Worm (Caenorhabditis elegans) whole organism, young adult: ENCODE data around the gene cest-24.
A peak's percentile ranks its signal among the peaks of the same experiment; 100 is the strongest.

Experiments used
- B0019.2 ChIP-seq: fragments of 200-800 bp; sonication (Bioruptor generic); conservative IDR thresholded peaks from 2 replicates; pipeline ENCODE4 v1.3.6; 2022; ENCODE audit warnings: missing genetic modification reagents, missing genetic modification characterization, missing compliant biosample characterization
- B0336.3 ChIP-seq: fragments of 200-800 bp; sonication (Bioruptor generic); IDR thresholded peaks from 2 replicates; pipeline ENCODE4 v1.3.6; 2022; ENCODE audit warnings: missing genetic modification characterization, missing compliant biosample characterization
- D2030.7 ChIP-seq: fragments of 200-800 bp; sonication (Bioruptor generic); IDR thresholded peaks from 2 replicates; pipeline ENCODE4 v1.3.6; 2022; ENCODE audit warnings: missing genetic modification reagents, missing genetic modification characterization, missing compliant biosample characterization
- F22D6.2 ChIP-seq: sonication (generic microtip); optimal IDR thresholded peaks from 2 replicates; lab custom pipeline; 2016; ENCODE audit warnings: mild to moderate bottlenecking, missing genetic modification characterization, missing compliant biosample characterization
- F23B12.7 ChIP-seq: sonication (generic microtip); optimal IDR thresholded peaks from 2 replicates; lab custom pipeline; 2017; ENCODE audit warnings: missing genetic modification characterization, mild to moderate bottlenecking, missing compliant biosample characterization, antibody characterized with exemption, moderate library complexity; ENCODE audit not compliant: insufficient read depth
- F52B5.7 ChIP-seq: sonication (generic microtip); optimal IDR thresholded peaks from 2 replicates; lab custom pipeline; 2016; ENCODE audit warnings: mild to moderate bottlenecking, missing genetic modification characterization, missing compliant biosample characterization
- T07F8.4 ChIP-seq: sonication (generic microtip); optimal IDR thresholded peaks from 2 replicates; lab custom pipeline; 2016; ENCODE audit warnings: mild to moderate bottlenecking, missing genetic modification characterization, moderate library complexity, missing compliant biosample characterization
- atf-7 ChIP-seq: sonication (generic microtip); optimal IDR thresholded peaks from 2 replicates; lab custom pipeline; 2017; ENCODE audit warnings: mild to moderate bottlenecking, missing genetic modification characterization, missing compliant biosample characterization
- attf-6 ChIP-seq: fragments of 200-800 bp; sonication (Bioruptor generic); IDR thresholded peaks from 2 replicates; pipeline ENCODE4 v1.3.6; 2022; ENCODE audit warnings: missing genetic modification reagents, missing genetic modification characterization, missing compliant biosample characterization
- bed-2 ChIP-seq: fragments of 200-800 bp; sonication (Bioruptor generic); IDR thresholded peaks from 2 replicates; pipeline ENCODE4 v1.3.6; 2022; ENCODE audit warnings: missing genetic modification reagents, missing genetic modification characterization, missing compliant biosample characterization
- ccch-3 ChIP-seq: fragments of 200-800 bp; sonication (Bioruptor generic); optimal IDR thresholded peaks from 2 replicates; lab custom pipeline; 2018; ENCODE audit warnings: mild to moderate bottlenecking, missing genetic modification characterization, missing compliant biosample characterization
- cebp-1 ChIP-seq, 2 experiments: fragments of 200-800 bp in 1 of 2; sonication (Bioruptor generic) in 1 of 2; sonication (generic microtip) in 1 of 2; IDR thresholded peaks in 1 of 2; optimal IDR thresholded peaks in 1 of 2; 2 replicates each; pipeline versions ENCODE4 v1.3.6 to Lab custom; 2017 to 2022; ENCODE audit warnings: missing compliant biosample characterization in 2 of 2, missing genetic modification characterization in 2 of 2, mild to moderate bottlenecking in 1 of 2, missing genetic modification reagents in 1 of 2, moderate library complexity in 1 of 2
- ceh-27 ChIP-seq: fragments of 200-800 bp; sonication (Bioruptor generic); optimal IDR thresholded peaks from 2 replicates; lab custom pipeline; 2018; ENCODE audit warnings: mild to moderate bottlenecking, missing genetic modification characterization, moderate library complexity, missing compliant biosample characterization
- ceh-40 ChIP-seq: fragments of 200-800 bp; sonication (Bioruptor generic); IDR thresholded peaks from 2 replicates; pipeline ENCODE4 v1.3.6; 2022; ENCODE audit warnings: missing genetic modification characterization, missing compliant biosample characterization
- chd-7 ChIP-seq: sonication (generic microtip); optimal IDR thresholded peaks from 2 replicates; lab custom pipeline; 2016; ENCODE audit warnings: mild to moderate bottlenecking, missing genetic modification characterization, moderate library complexity, missing compliant biosample characterization
- die-1 ChIP-seq: sonication (generic microtip); optimal IDR thresholded peaks from 2 replicates; lab custom pipeline; 2016; ENCODE audit warnings: missing genotype, mild to moderate bottlenecking, missing genetic modification characterization, missing compliant biosample characterization
- dox-1 ChIP-seq: fragments of 200-800 bp; sonication (Bioruptor generic); IDR thresholded peaks from 2 replicates; pipeline ENCODE4 v1.3.6; 2022; ENCODE audit warnings: missing genetic modification reagents, missing genetic modification characterization, missing compliant biosample characterization
- dpff-1 ChIP-seq: sonication (generic microtip); optimal IDR thresholded peaks from 2 replicates; lab custom pipeline; 2017; ENCODE audit warnings: mild to moderate bottlenecking, missing genetic modification characterization, missing compliant biosample characterization
- egl-44 ChIP-seq: fragments of 200-800 bp; sonication (Bioruptor generic); IDR thresholded peaks from 2 replicates; pipeline ENCODE4 v1.3.6; 2022; ENCODE audit warnings: missing genetic modification reagents, missing genetic modification characterization, missing compliant biosample characterization
- ets-4 ChIP-seq: fragments of 200-800 bp; sonication (Bioruptor generic); optimal IDR thresholded peaks from 2 replicates; lab custom pipeline; 2018; ENCODE audit warnings: mild to moderate bottlenecking, missing genetic modification characterization, missing compliant biosample characterization
- him-1 ChIP-seq: sonication (generic microtip); optimal IDR thresholded peaks from 2 replicates; lab custom pipeline; 2016; ENCODE audit warnings: missing genotype, missing genetic modification reagents, missing genetic modification characterization, missing compliant biosample characterization
- hmg-1.2 ChIP-seq: fragments of 200-800 bp; sonication (Bioruptor generic); IDR thresholded peaks from 2 replicates; pipeline ENCODE4 v1.3.6; 2022; ENCODE audit warnings: missing genetic modification reagents, missing genetic modification characterization, missing compliant biosample characterization
- let-526 ChIP-seq: fragments of 200-800 bp; sonication (Bioruptor generic); IDR thresholded peaks from 2 replicates; pipeline ENCODE4 v1.3.6; 2022; ENCODE audit warnings: missing genetic modification reagents, missing genetic modification characterization, missing compliant biosample characterization
- lsy-27 ChIP-seq: sonication (generic microtip); optimal IDR thresholded peaks from 2 replicates; lab custom pipeline; 2017; ENCODE audit warnings: missing genetic modification characterization, mild to moderate bottlenecking, missing compliant biosample characterization, antibody characterized with exemption, missing genotype, borderline replicate concordance; ENCODE audit not compliant: insufficient read depth
- madf-6 ChIP-seq: fragments of 200-800 bp; sonication (Bioruptor generic); IDR thresholded peaks from 2 replicates; pipeline ENCODE4 v1.3.6; 2022; ENCODE audit warnings: missing genetic modification reagents, missing genetic modification characterization, missing compliant biosample characterization
- madf-8 ChIP-seq: fragments of 200-800 bp; sonication (Bioruptor generic); conservative IDR thresholded peaks from 2 replicates; pipeline ENCODE4 v1.3.6; 2022; ENCODE audit warnings: missing genetic modification reagents, missing genetic modification characterization, missing compliant biosample characterization
- mxl-1 ChIP-seq: sonication (generic microtip); optimal IDR thresholded peaks from 2 replicates; lab custom pipeline; 2016; ENCODE audit warnings: missing genetic modification characterization, missing compliant biosample characterization
- nfya-1 ChIP-seq: sonication (generic microtip); optimal IDR thresholded peaks from 2 replicates; lab custom pipeline; 2017; ENCODE audit warnings: antibody characterized with exemption, missing compliant biosample characterization, missing genetic modification characterization, borderline replicate concordance; ENCODE audit not compliant: insufficient read depth
- nfya-2 ChIP-seq: fragments of 200-800 bp; sonication (Bioruptor generic); IDR thresholded peaks from 2 replicates; pipeline ENCODE4 v1.3.6; 2022; ENCODE audit warnings: missing genetic modification reagents, missing genetic modification characterization, missing compliant biosample characterization
- nhr-27 ChIP-seq: fragments of 200-800 bp; sonication (Bioruptor generic); optimal IDR thresholded peaks from 2 replicates; lab custom pipeline; 2018; ENCODE audit warnings: mild to moderate bottlenecking, missing genetic modification characterization, moderate library complexity, missing compliant biosample characterization
- nhr-80 ChIP-seq: sonication (generic microtip); optimal IDR thresholded peaks from 2 replicates; lab custom pipeline; 2016; ENCODE audit warnings: missing genetic modification characterization, missing compliant biosample characterization
- pha-4 ChIP-seq: fragments of 150-350 bp; sonication (generic microtip); optimal IDR thresholded peaks from 2 replicates; lab custom pipeline; 2014; ENCODE audit warnings: missing biosample characterization, missing genetic modification reagents, missing genetic modification characterization
- rec-8 ChIP-seq, 2 experiments: sonication (generic microtip); optimal IDR thresholded peaks; 2 replicates each; lab custom pipeline; 2016; ENCODE audit warnings: mild to moderate bottlenecking in 2 of 2, missing genetic modification characterization in 2 of 2, missing genetic modification reagents in 2 of 2, missing genotype in 2 of 2, missing biosample characterization in 1 of 2, missing compliant biosample characterization in 1 of 2, moderate library complexity in 1 of 2
- repo-1 ChIP-seq: sonication (generic microtip); optimal IDR thresholded peaks from 2 replicates; lab custom pipeline; 2017; ENCODE audit warnings: mild to moderate bottlenecking, missing genetic modification characterization, missing compliant biosample characterization
- snpc-1.1 ChIP-seq: sonication (generic microtip); optimal IDR thresholded peaks from 2 replicates; lab custom pipeline; 2017; ENCODE audit warnings: missing genetic modification characterization, mild to moderate bottlenecking, missing compliant biosample characterization, antibody characterized with exemption, moderate library complexity, missing genotype, missing genetic modification reagents; ENCODE audit not compliant: insufficient read depth
- snpc-1.3 ChIP-seq: sonication (generic microtip); optimal IDR thresholded peaks from 2 replicates; lab custom pipeline; 2017; ENCODE audit warnings: missing genetic modification characterization, mild to moderate bottlenecking, missing compliant biosample characterization, antibody characterized with exemption, moderate library complexity, missing genotype, missing genetic modification reagents; ENCODE audit not compliant: insufficient read depth
- somi-1 ChIP-seq: fragments of 200-800 bp; sonication (Bioruptor generic); optimal IDR thresholded peaks from 2 replicates; lab custom pipeline; 2018; ENCODE audit warnings: mild to moderate bottlenecking, missing genetic modification characterization, missing compliant biosample characterization
- tbp1 ChIP-seq: fragments of 200-800 bp; sonication (Bioruptor generic); optimal IDR thresholded peaks from 2 replicates; lab custom pipeline; 2018; ENCODE audit warnings: mild to moderate bottlenecking, missing genetic modification characterization, missing compliant biosample characterization
- tbx-9 ChIP-seq: sonication (generic microtip); optimal IDR thresholded peaks from 2 replicates; lab custom pipeline; 2016; ENCODE audit warnings: borderline replicate concordance, missing genetic modification characterization, inconsistent platforms, missing compliant biosample characterization
- tlf-1 ChIP-seq: fragments of 200-800 bp; sonication (Bioruptor generic); optimal IDR thresholded peaks from 2 replicates; lab custom pipeline; 2018; ENCODE audit warnings: mild to moderate bottlenecking, missing genetic modification characterization, missing compliant biosample characterization
- unc-130 ChIP-seq: sonication (generic microtip); optimal IDR thresholded peaks from 2 replicates; lab custom pipeline; 2016; ENCODE audit warnings: missing genetic modification reagents, missing genetic modification characterization, missing compliant biosample characterization
- ztf-18 ChIP-seq: sonication (generic microtip); optimal IDR thresholded peaks from 2 replicates; lab custom pipeline; 2016; ENCODE audit warnings: missing genotype, mild to moderate bottlenecking, missing genetic modification characterization, missing compliant biosample characterization
- ztf-6 ChIP-seq: fragments of 200-800 bp; sonication (Bioruptor generic); IDR thresholded peaks from 2 replicates; pipeline ENCODE4 v1.3.6; 2022; ENCODE audit warnings: missing genetic modification reagents, missing genetic modification characterization, missing compliant biosample characterization

Gene cest-24

ce11 chrV:6346906-6347305 lies 30.2 kb downstream of the cest-24 start:
- TF ChIP-seq B0336.3 (GFP tag; lab: Robert Waterston, UW) (no peak), egl-44 (GFP tag; lab: Robert Waterston, UW) (0 out of 2 replicates have a peak, but pooled peaks have one; percentile 39), ztf-6 (no peak), lsy-27 (no peak), ccch-3 (GFP tag; lab: Kevin White, UChicago) (no peak), attf-6 (GFP tag; lab: Robert Waterston, UW) (no peak), D2030.7 (no peak), ets-4 (GFP tag; lab: Kevin White, UChicago) (peak; percentile 85), pha-4 (tag; lab: Kevin White, UChicago) (peak; percentile 2), T07F8.4 (no peak), die-1 (no peak), tbp1 (peak; percentile 18), chd-7 (tag; lab: Kevin White, UChicago) (no peak), ceh-40 (0 out of 2 replicates have a peak, but pooled peaks have one; percentile 13), F22D6.2 (tag; lab: Kevin White, UChicago) (no peak), rec-8 (tag; optimal IDR thresholded peaks at IDR 0.05; lab: Kevin White, UChicago) (no peak), nfya-1 (tag; lab: Kevin White, UChicago) (no peak), B0019.2 (GFP tag; lab: Robert Waterston, UW) (no peak), dox-1 (GFP tag; lab: Robert Waterston, UW) (peak; percentile 62), dpff-1 (no peak), unc-130 (GFP tag; lab: Kevin White, UChicago) (no peak), nhr-27 (tag; lab: Kevin White, UChicago) (no peak), let-526 (GFP tag; lab: Robert Waterston, UW) (no peak), F52B5.7 (no peak), madf-8 (GFP tag; lab: Robert Waterston, UW) (no peak), repo-1 (tag; lab: Kevin White, UChicago) (no peak), tbx-9 (tag; lab: Kevin White, UChicago) (no peak), ztf-18 (tag; lab: Kevin White, UChicago) (no peak), nhr-80 (tag; lab: Kevin White, UChicago) (peak; percentile 98), F23B12.7 (tag; lab: Kevin White, UChicago) (no peak), him-1 (no peak), tlf-1 (GFP tag; lab: Kevin White, UChicago) (no peak), madf-6 (no peak), somi-1 (GFP tag; lab: Kevin White, UChicago) (no peak), nfya-2 (no peak), cebp-1 (GFP tag; IDR thresholded peaks at IDR 0.05; lab: Robert Waterston, UW) (no peak), cebp-1 (tag; optimal IDR thresholded peaks at IDR 0.05; lab: Kevin White, UChicago) (peak; percentile 42), mxl-1 (tag; lab: Kevin White, UChicago) (no peak), atf-7 (tag; lab: Kevin White, UChicago) (peak; percentile 21)

- TF ChIP-seq ceh-27 (GFP tag; lab: Kevin White, UChicago) (peak; percentile 18), hmg-1.2 (GFP tag; lab: Robert Waterston, UW) (0 out of 2 replicates have a peak, but pooled peaks have one; percentile 28), nhr-80 (tag; lab: Kevin White, UChicago) (peak; percentile 10), snpc-1.1 (no peak), bed-2 (no peak), snpc-1.3 (tag; lab: Kevin White, UChicago) (no peak), cebp-1 (GFP tag; IDR thresholded peaks at IDR 0.05; lab: Robert Waterston, UW) (no peak), cebp-1 (tag; optimal IDR thresholded peaks at IDR 0.05; lab: Kevin White, UChicago) (peak; percentile 24)
Observed at ce11 chrV:6348133-6348532, 31.4 kb downstream of the cest-24 start.
